Worm (Caenorhabditis elegans): ENCODE data around the gene dgk-2.

The dgk-2 gene

DNA sequence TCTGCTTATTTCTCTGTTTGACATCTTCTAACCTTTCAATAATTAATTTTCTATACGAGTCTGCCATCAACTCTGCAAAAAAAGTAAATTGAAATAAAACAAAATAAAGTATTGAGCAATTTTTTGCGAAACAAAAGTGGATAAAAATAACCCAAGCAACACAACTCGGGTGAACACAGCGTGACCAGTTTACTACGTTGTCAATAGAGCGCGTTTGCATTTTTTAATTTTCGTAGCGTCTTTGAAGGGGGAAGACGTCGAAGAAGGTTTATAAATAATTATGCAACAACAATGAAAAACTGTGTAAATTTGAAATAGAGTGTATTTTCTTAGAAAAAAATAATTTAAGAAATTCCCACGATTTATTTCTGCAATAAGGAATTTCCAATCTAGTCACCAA is 41.8 kb downstream of the dgk-2 start, which contains the start of gene atg-16.1 (continued):
- TF ChIP-seq lin-39 (tag; optimal IDR thresholded peaks at IDR 0.05) (no peak), mdl-1 (tag; optimal IDR thresholded peaks at IDR 0.05) (no peak), nhr-129 (tag; optimal IDR thresholded peaks at IDR 0.05) (peak; percentile 60), sem-4 (tag; optimal IDR thresholded peaks at IDR 0.05) (no peak), ztf-4 (tag; optimal IDR thresholded peaks at IDR 0.05) (no peak), ZK546.5 (tag; optimal IDR thresholded peaks at IDR 0.05) (no peak), ceh-82 (tag; optimal IDR thresholded peaks at IDR 0.05) (no peak), R02D3.7 (tag; optimal IDR thresholded peaks at IDR 0.05) (no peak), nhr-21 (tag; optimal IDR thresholded peaks at IDR 0.05) (peak; percentile 20), sma-9 (GFP tag; optimal IDR thresholded peaks at IDR 0.05) (peak; percentile 44), sma-9 (tag; optimal IDR thresholded peaks at IDR 0.05) (no peak)

DNA sequence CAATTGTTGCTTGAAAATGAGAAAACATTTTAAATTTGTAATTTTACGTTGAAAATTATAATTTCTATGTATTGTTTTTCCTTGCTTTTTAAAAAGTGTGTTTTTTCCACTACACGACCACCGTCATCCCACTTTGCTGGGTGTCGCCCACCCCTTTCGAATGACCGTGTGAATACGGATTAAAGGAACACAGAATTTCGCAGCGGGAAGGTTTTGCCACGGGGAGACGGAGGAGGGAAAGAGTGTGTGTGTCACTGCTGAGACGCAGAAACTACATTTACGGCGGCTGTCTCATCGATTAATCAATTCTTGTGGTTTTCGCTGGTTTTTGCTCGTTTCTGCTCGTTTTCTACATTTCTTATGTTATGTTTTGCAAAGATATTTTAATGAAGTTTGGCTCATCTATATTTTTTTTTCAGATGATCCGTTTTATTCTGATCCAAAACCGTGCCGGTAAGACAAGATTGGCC is 46.3 kb downstream of the dgk-2 start, which contains the start of gene aps-2:
Gene aps-2 (plus strand): TSS at position 420 of the 470 bp plus-strand sequence.
- TF ChIP-seq unc-62 (GFP tag; optimal IDR thresholded peaks at IDR 0.05): no peak
- TF ChIP-seq skn-1 (tag; optimal IDR thresholded peaks at IDR 0.05): no peak
- TF ChIP-seq blmp-1 (tag; optimal IDR thresholded peaks at IDR 0.05; ENCODE audit: insufficient read depth): no peak
- TF ChIP-seq elt-1 (tag; optimal IDR thresholded peaks at IDR 0.05): no peak
- no peak for TF ChIP-seq nhr-237 (tag; optimal IDR thresholded peaks at IDR 0.05)
- peak; percentile 56 for TF ChIP-seq F13H6.1 (tag; optimal IDR thresholded peaks at IDR 0.05)
- no peak for TF ChIP-seq nhr-6 (tag; optimal IDR thresholded peaks at IDR 0.05)
- TF ChIP-seq aly-2 (tag; optimal IDR thresholded peaks at IDR 0.05): no peak
- TF ChIP-seq unc-39 (tag; optimal IDR thresholded peaks at IDR 0.05): no peak
- TF ChIP-seq unc-55 (GFP tag; optimal IDR thresholded peaks at IDR 0.05): peak; percentile 86
- TF ChIP-seq ZK546.5 (tag; optimal IDR thresholded peaks at IDR 0.05): no peak
- TF ChIP-seq nhr-77 (tag; optimal IDR thresholded peaks at IDR 0.05): no peak
- no peak for TF ChIP-seq peb-1 (tag; optimal IDR thresholded peaks at IDR 0.05)
- TF ChIP-seq lin-11 (tag; optimal IDR thresholded peaks at IDR 0.05): peak; percentile 74
- TF ChIP-seq fos-1 (tag; optimal IDR thresholded peaks at IDR 0.05): peak; percentile 35
- TF ChIP-seq nhr-21 (tag; optimal IDR thresholded peaks at IDR 0.05): peak; percentile 25
- TF ChIP-seq C34F6.9 (tag; optimal IDR thresholded peaks at IDR 0.05): peak; percentile 56
- no peak for TF ChIP-seq Y55F3AM.14 (GFP tag; optimal IDR thresholded peaks at IDR 0.05)
- peak; percentile 68 for TF ChIP-seq crh-2 (tag; optimal IDR thresholded peaks at IDR 0.05)
- TF ChIP-seq nhr-129 (tag; optimal IDR thresholded peaks at IDR 0.05): peak; percentile 65
- no peak for TF ChIP-seq nhr-25 (tag; optimal IDR thresholded peaks at IDR 0.05)
- peak; percentile 37 for TF ChIP-seq R02D3.7 (tag; optimal IDR thresholded peaks at IDR 0.05)
- no peak for TF ChIP-seq elt-3 (tag; optimal IDR thresholded peaks at IDR 0.05)
- no peak for TF ChIP-seq gmeb-1 (tag; optimal IDR thresholded peaks at IDR 0.05)
- TF ChIP-seq sem-4 (tag; optimal IDR thresholded peaks at IDR 0.05): no peak
- TF ChIP-seq sma-9 (GFP tag; optimal IDR thresholded peaks at IDR 0.05): peak; percentile 53
- no peak for TF ChIP-seq sma-9 (tag; optimal IDR thresholded peaks at IDR 0.05)
- TF ChIP-seq zag-1 (tag; optimal IDR thresholded peaks at IDR 0.05): no peak
- no peak for TF ChIP-seq nhr-12 (tag; optimal IDR thresholded peaks at IDR 0.05)
- TF ChIP-seq ceh-16 (tag; optimal IDR thresholded peaks at IDR 0.05): peak; percentile 4
- TF ChIP-seq ceh-82 (tag; optimal IDR thresholded peaks at IDR 0.05): peak; percentile 18
- TF ChIP-seq ztf-1 (GFP tag; conservative IDR thresholded peaks at IDR 0.05): no peak
- TF ChIP-seq lin-39 (tag; optimal IDR thresholded peaks at IDR 0.05): no peak
- peak in 1 of 2 experiments; percentile 49 for TF ChIP-seq lsy-2 (tag; optimal IDR thresholded peaks at IDR 0.05)
- TF ChIP-seq sma-3 (GFP tag; optimal IDR thresholded peaks at IDR 0.05): no peak
- TF ChIP-seq nhr-10 (tag; optimal IDR thresholded peaks at IDR 0.05): no peak
- peak; percentile 49 for TF ChIP-seq mab-5 (tag; optimal IDR thresholded peaks at IDR 0.05)
- TF ChIP-seq egl-27 (tag; optimal IDR thresholded peaks at IDR 0.05): no peak
- no peak for TF ChIP-seq nhr-23 (tag; optimal IDR thresholded peaks at IDR 0.05)
- no peak for TF ChIP-seq ztf-11 (tag; optimal IDR thresholded peaks at IDR 0.05)
- no peak for TF ChIP-seq ztf-4 (tag; optimal IDR thresholded peaks at IDR 0.05)
- TF ChIP-seq mbf-1 (tag; optimal IDR thresholded peaks at IDR 0.05): no peak
- TF ChIP-seq dmd-4 (tag; optimal IDR thresholded peaks at IDR 0.05): no peak
- TF ChIP-seq alr-1 (tag; optimal IDR thresholded peaks at IDR 0.05): no peak
- TF ChIP-seq nhr-11 (tag; optimal IDR thresholded peaks at IDR 0.05): no peak
- no peak for TF ChIP-seq snpc-4 (tag; optimal IDR thresholded peaks at IDR 0.05)
- TF ChIP-seq mdl-1 (tag; optimal IDR thresholded peaks at IDR 0.05): peak; percentile 1 to 3
- peak; percentile 60 for TF ChIP-seq lin-13 (GFP tag; optimal IDR thresholded peaks at IDR 0.05)
